Worm (Caenorhabditis elegans): Measurements from ENCODE around the gene F32D8.8.

The F32D8.8 gene

ce11 chrV:10877808-10878600 lies 24.6 kb downstream of the F32D8.8 start:
- TF ChIP-seq W03F9.2 (tag; optimal IDR thresholded peaks at IDR 0.05): no peak
- no peak for TF ChIP-seq dao-5 (tag; optimal IDR thresholded peaks at IDR 0.05)
- no peak for TF ChIP-seq him-1 (tag; optimal IDR thresholded peaks at IDR 0.05)

ce11 chrV:10876512-10876911 lies 26.1 kb downstream of the F32D8.8 start:
- no peak for TF ChIP-seq him-1 (tag; optimal IDR thresholded peaks at IDR 0.05)
- no peak for TF ChIP-seq W03F9.2 (tag; optimal IDR thresholded peaks at IDR 0.05)
- no peak for TF ChIP-seq dao-5 (tag; optimal IDR thresholded peaks at IDR 0.05)

ce11 chrV:10874938-10875599 lies 27.5 kb downstream of the F32D8.8 start:
- no peak for TF ChIP-seq W03F9.2 (tag; optimal IDR thresholded peaks at IDR 0.05)
- TF ChIP-seq him-1 (tag; optimal IDR thresholded peaks at IDR 0.05): no peak
- no peak for TF ChIP-seq dao-5 (tag; optimal IDR thresholded peaks at IDR 0.05)

ce11 chrV:10873190-10873589 lies 29.4 kb downstream of the F32D8.8 start:
- TF ChIP-seq dao-5 (tag; optimal IDR thresholded peaks at IDR 0.05) (no peak), W03F9.2 (tag; optimal IDR thresholded peaks at IDR 0.05) (no peak), him-1 (tag; optimal IDR thresholded peaks at IDR 0.05) (no peak)

- TF ChIP-seq dao-5 (tag; optimal IDR thresholded peaks at IDR 0.05) (no peak), W03F9.2 (tag; optimal IDR thresholded peaks at IDR 0.05) (peak; percentile 25), him-1 (tag; optimal IDR thresholded peaks at IDR 0.05) (peak; percentile 88)
These were observed 31.1 kb downstream of the F32D8.8 start for ce11 chrV:10871457-10871861.

- TF ChIP-seq him-1 (tag; optimal IDR thresholded peaks at IDR 0.05) (no peak), W03F9.2 (tag; optimal IDR thresholded peaks at IDR 0.05) (no peak), dao-5 (tag; optimal IDR thresholded peaks at IDR 0.05) (no peak)
These were observed 32.5 kb downstream of the F32D8.8 start for ce11 chrV:10870050-10870449.

ce11 chrV:10867586-10867985 lies 35.0 kb downstream of the F32D8.8 start:
- TF ChIP-seq dao-5 (tag; optimal IDR thresholded peaks at IDR 0.05): no peak
- TF ChIP-seq him-1 (tag; optimal IDR thresholded peaks at IDR 0.05): no peak
- TF ChIP-seq W03F9.2 (tag; optimal IDR thresholded peaks at IDR 0.05): no peak

- no peak for TF ChIP-seq W03F9.2 (tag; optimal IDR thresholded peaks at IDR 0.05)
- TF ChIP-seq him-1 (tag; optimal IDR thresholded peaks at IDR 0.05): no peak
- no peak for TF ChIP-seq dao-5 (tag; optimal IDR thresholded peaks at IDR 0.05)
These were observed 37.0 kb downstream of the F32D8.8 start, which contains the start of gene saeg-1 for ce11 chrV:10865599-10865998. saeg-1 (minus strand) TSS chrV:10865699.

ce11 chrV:10862457-10863097 lies 40.0 kb downstream of the F32D8.8 start:
- TF ChIP-seq dao-5 (tag; optimal IDR thresholded peaks at IDR 0.05): no peak
- TF ChIP-seq him-1 (tag; optimal IDR thresholded peaks at IDR 0.05): no peak
- no peak for TF ChIP-seq W03F9.2 (tag; optimal IDR thresholded peaks at IDR 0.05)

- TF ChIP-seq W03F9.2 (tag; optimal IDR thresholded peaks at IDR 0.05): no peak
- TF ChIP-seq him-1 (tag; optimal IDR thresholded peaks at IDR 0.05): no peak
- no peak for TF ChIP-seq dao-5 (tag; optimal IDR thresholded peaks at IDR 0.05)
These were observed 40.8 kb downstream of the F32D8.8 start for ce11 chrV:10861611-10862262.

ce11 chrV:10860526-10861037 lies 42.0 kb downstream of the F32D8.8 start:
- no peak for TF ChIP-seq dao-5 (tag; optimal IDR thresholded peaks at IDR 0.05)

ce11 chrV:10859775-10860174 lies 42.8 kb downstream of the F32D8.8 start:
- TF ChIP-seq W03F9.2 (tag; optimal IDR thresholded peaks at IDR 0.05): no peak
- TF ChIP-seq him-1 (tag; optimal IDR thresholded peaks at IDR 0.05): no peak
- TF ChIP-seq dao-5 (tag; optimal IDR thresholded peaks at IDR 0.05): no peak

ce11 chrV:10859048-10859637 lies 43.4 kb downstream of the F32D8.8 start:
- no peak for TF ChIP-seq W03F9.2 (tag; optimal IDR thresholded peaks at IDR 0.05)
- no peak for TF ChIP-seq dao-5 (tag; optimal IDR thresholded peaks at IDR 0.05)
- no peak for TF ChIP-seq him-1 (tag; optimal IDR thresholded peaks at IDR 0.05)

Data from whole organism, L4/young adult.